Fruit fly (Drosophila melanogaster) whole organism, embryonic: ENCODE measurements around the gene sws.

Experiments
- Asciz ChIP-seq: fragments of 200-800 bp; sonication (Bioruptor generic); optimal IDR thresholded peaks from 2 replicates; lab custom pipeline; 2017; ENCODE audit warnings: missing biosample characterization, mild to moderate bottlenecking, missing genetic modification characterization, missing genetic modification reagents
- CG10543 ChIP-seq: fragments of 200-800 bp; sonication (Bioruptor generic); optimal IDR thresholded peaks from 3 replicates; lab custom pipeline; 2017; ENCODE audit warnings: missing biosample characterization, mild to moderate bottlenecking, missing genetic modification characterization, moderate library complexity
- CG12236 ChIP-seq: fragments of 200-800 bp; sonication (Bioruptor generic); optimal IDR thresholded peaks from 2 replicates; lab custom pipeline; 2016; ENCODE audit warnings: missing biosample characterization, missing genetic modification characterization
- CG13424 ChIP-seq: fragments of 200-800 bp; sonication (Bioruptor generic); optimal IDR thresholded peaks from 2 replicates; lab custom pipeline; 2019; ENCODE audit warnings: missing biosample characterization, mild to moderate bottlenecking, missing genetic modification characterization, moderate library complexity
- CG13894 ChIP-seq: fragments of 200-800 bp; sonication (Bioruptor generic); optimal IDR thresholded peaks from 3 replicates; lab custom pipeline; 2018; ENCODE audit warnings: missing biosample characterization, mild to moderate bottlenecking, missing genetic modification characterization, moderate library complexity
- CG16815 ChIP-seq: fragments of 200-800 bp; sonication (Bioruptor generic); optimal IDR thresholded peaks from 3 replicates; lab custom pipeline; 2017; ENCODE audit warnings: missing biosample characterization, mild to moderate bottlenecking, missing genetic modification characterization
- CG17612 ChIP-seq: fragments of 200-800 bp; sonication (Bioruptor generic); IDR thresholded peaks from 2 replicates; pipeline ENCODE4 v1.3.6; 2022; ENCODE audit warnings: missing biosample characterization, missing genetic modification characterization
- CG18011 ChIP-seq: fragments of 200-800 bp; sonication (Bioruptor generic); optimal IDR thresholded peaks from 2 replicates; lab custom pipeline; 2017; ENCODE audit warnings: missing biosample characterization, missing genetic modification characterization, mild to moderate bottlenecking, moderate library complexity, missing genotype
- CG30431 ChIP-seq: fragments of 200-800 bp; sonication (Bioruptor generic); optimal IDR thresholded peaks from 2 replicates; lab custom pipeline; 2017; ENCODE audit warnings: missing biosample characterization, missing genetic modification characterization
- CG31441 ChIP-seq: fragments of 200-800 bp; sonication (Bioruptor generic); IDR thresholded peaks from 2 replicates; pipeline ENCODE4 v1.3.6; 2022; ENCODE audit warnings: missing biosample characterization, missing genetic modification characterization
- CG34224 ChIP-seq: fragments of 200-800 bp; sonication (Bioruptor generic); IDR thresholded peaks from 3 replicates; pipeline ENCODE4 v1.3.6; 2022; ENCODE audit warnings: missing biosample characterization, missing genetic modification characterization; ENCODE audit not compliant: partially characterized antibody
- CG3847 ChIP-seq: fragments of 200-800 bp; sonication (Bioruptor generic); IDR thresholded peaks from 2 replicates; pipeline ENCODE4 v1.3.6; 2022; ENCODE audit warnings: missing biosample characterization, missing genetic modification characterization
- CG43689 ChIP-seq: fragments of 200-800 bp; sonication (Bioruptor generic); IDR thresholded peaks from 2 replicates; pipeline ENCODE4 v1.3.6; 2022; ENCODE audit warnings: missing biosample characterization, missing genetic modification characterization
- CG4424 ChIP-seq: fragments of 200-800 bp; sonication (Bioruptor generic); optimal IDR thresholded peaks from 3 replicates; lab custom pipeline; 2016; ENCODE audit warnings: missing biosample characterization, missing genetic modification characterization
- CG8388 ChIP-seq: fragments of 200-800 bp; sonication (Bioruptor generic); optimal IDR thresholded peaks from 2 replicates; lab custom pipeline; 2019; ENCODE audit warnings: missing biosample characterization, mild to moderate bottlenecking, missing genetic modification characterization, moderate library complexity
- CG9215 ChIP-seq: fragments of 200-800 bp; sonication (Bioruptor generic); IDR thresholded peaks from 2 replicates; pipeline ENCODE4 v1.3.6; 2022; ENCODE audit warnings: missing biosample characterization, missing genetic modification characterization
- Dek ChIP-seq: fragments of 200-800 bp; sonication (Bioruptor generic); optimal IDR thresholded peaks from 3 replicates; lab custom pipeline; 2019; ENCODE audit warnings: missing biosample characterization, mild to moderate bottlenecking, missing genetic modification characterization, moderate library complexity
- ERR ChIP-seq: fragments of 200-800 bp; sonication (Bioruptor generic); optimal IDR thresholded peaks from 2 replicates; lab custom pipeline; 2016; ENCODE audit warnings: missing biosample characterization, missing genetic modification characterization
- Eip74EF ChIP-seq, 2 experiments: fragments of 200-800 bp in 1 of 2; fragments of >200 bp in 1 of 2; sonication (Bioruptor generic) in 1 of 2; optimal IDR thresholded peaks; 2 replicates each; lab custom pipeline; 2017 to 2019; ENCODE audit warnings: missing biosample characterization in 2 of 2, missing genetic modification characterization in 2 of 2, mild to moderate bottlenecking in 1 of 2, moderate library complexity in 1 of 2
- Fer1 ChIP-seq: fragments of 200-800 bp; sonication (Bioruptor generic); optimal IDR thresholded peaks from 2 replicates; lab custom pipeline; 2017; ENCODE audit warnings: missing biosample characterization, mild to moderate bottlenecking, missing genetic modification characterization
- HLH4C ChIP-seq: fragments of 200-800 bp; sonication (Bioruptor generic); IDR thresholded peaks from 3 replicates; pipeline ENCODE4 v1.3.6; 2022; ENCODE audit warnings: missing biosample characterization, missing genetic modification characterization; ENCODE audit not compliant: partially characterized antibody
- HmgD ChIP-seq: fragments of 200-800 bp; sonication (Bioruptor generic); optimal IDR thresholded peaks from 3 replicates; lab custom pipeline; 2016; ENCODE audit warnings: missing biosample characterization, missing genetic modification characterization
- Hr51 ChIP-seq, 2 experiments: fragments of 200-800 bp; sonication (Bioruptor generic); optimal IDR thresholded peaks; 2 replicates in 1 of 2; 3 replicates in 1 of 2; lab custom pipeline; 2016 to 2018; ENCODE audit warnings: missing biosample characterization in 2 of 2, missing genetic modification characterization in 2 of 2, mild to moderate bottlenecking in 1 of 2, moderate library complexity in 1 of 2
- MTF-1 ChIP-seq: fragments of 200-800 bp; sonication (Bioruptor generic); optimal IDR thresholded peaks from 2 replicates; lab custom pipeline; 2018; ENCODE audit warnings: missing biosample characterization, mild to moderate bottlenecking, missing genetic modification characterization, borderline replicate concordance
- NC2α ChIP-seq: fragments of 200-800 bp; sonication (Bioruptor generic); optimal IDR thresholded peaks from 2 replicates; lab custom pipeline; 2016; ENCODE audit warnings: missing biosample characterization, missing genetic modification characterization
- Nf-YB ChIP-seq: fragments of 200-800 bp; sonication (Bioruptor generic); optimal IDR thresholded peaks from 3 replicates; lab custom pipeline; 2019; ENCODE audit warnings: missing biosample characterization, mild to moderate bottlenecking, missing genetic modification characterization, moderate library complexity
- Sox102F ChIP-seq: fragments of 200-800 bp; sonication (Bioruptor generic); optimal IDR thresholded peaks from 2 replicates; lab custom pipeline; 2018; ENCODE audit warnings: missing biosample characterization, mild to moderate bottlenecking, missing genetic modification characterization, moderate library complexity
- Sry-δ ChIP-seq: fragments of 200-800 bp; sonication (Bioruptor generic); optimal IDR thresholded peaks from 2 replicates; lab custom pipeline; 2016; ENCODE audit warnings: missing biosample characterization, missing genetic modification characterization
- ab ChIP-seq: fragments of 200-800 bp; sonication (Bioruptor generic); optimal IDR thresholded peaks from 2 replicates; lab custom pipeline; 2016; ENCODE audit warnings: missing biosample characterization, missing genetic modification characterization
- al ChIP-seq: fragments of 200-800 bp; sonication (Bioruptor generic); IDR thresholded peaks from 2 replicates; pipeline ENCODE4 v1.3.6; 2022; ENCODE audit warnings: missing biosample characterization, missing genetic modification characterization
- ara ChIP-seq: fragments of 200-800 bp; sonication (Bioruptor generic); IDR thresholded peaks from 2 replicates; pipeline ENCODE4 v1.3.6; 2022; ENCODE audit warnings: missing biosample characterization, missing genetic modification characterization
- ash1 ChIP-seq: fragments of 200-800 bp; sonication (Bioruptor generic); optimal IDR thresholded peaks from 2 replicates; lab custom pipeline; 2018; ENCODE audit warnings: missing biosample characterization, mild to moderate bottlenecking, missing genetic modification characterization
- bbx ChIP-seq: fragments of 200-800 bp; sonication (Bioruptor generic); IDR thresholded peaks from 2 replicates; pipeline ENCODE4 v1.3.6; 2022; ENCODE audit warnings: missing biosample characterization, missing genetic modification characterization; ENCODE audit not compliant: partially characterized antibody
- bowl ChIP-seq: fragments of 200-800 bp; sonication (Bioruptor generic); IDR thresholded peaks from 2 replicates; pipeline ENCODE4 v1.3.6; 2022; ENCODE audit warnings: missing biosample characterization, missing genetic modification characterization
- chinmo ChIP-seq: fragments of 200-800 bp; sonication (Bioruptor generic); IDR thresholded peaks from 4 replicates; pipeline ENCODE4 v1.3.6; 2022; ENCODE audit warnings: missing biosample characterization, missing genetic modification characterization; ENCODE audit not compliant: partially characterized antibody
- ci ChIP-seq: fragments of 200-800 bp; sonication (Bioruptor generic); IDR thresholded peaks from 3 replicates; pipeline ENCODE4 v1.3.6; 2022; ENCODE audit warnings: missing biosample characterization, missing genetic modification characterization
- dan ChIP-seq: fragments of 200-800 bp; sonication (Bioruptor generic); IDR thresholded peaks from 2 replicates; pipeline ENCODE4 v1.3.6; 2022; ENCODE audit warnings: missing biosample characterization, missing genetic modification characterization
- eve ChIP-seq, 2 experiments: fragments of >200 bp; optimal IDR thresholded peaks; 2 replicates each; lab custom pipeline; 2017; ENCODE audit warnings: missing biosample characterization in 2 of 2, missing genetic modification characterization in 2 of 2
- hb ChIP-seq: fragments of 200-800 bp; sonication (Bioruptor generic); IDR thresholded peaks from 3 replicates; pipeline ENCODE4 v1.3.6; 2022; ENCODE audit warnings: missing biosample characterization, missing genetic modification characterization; ENCODE audit not compliant: partially characterized antibody
- pnt ChIP-seq: fragments of 200-800 bp; sonication (Bioruptor generic); optimal IDR thresholded peaks from 3 replicates; lab custom pipeline; 2016; ENCODE audit warnings: missing biosample characterization, missing genetic modification characterization
- prd ChIP-seq, 3 experiments: fragments of >200 bp in 2 of 3; fragments of 200-800 bp in 1 of 3; sonication (Bioruptor generic) in 1 of 3; optimal IDR thresholded peaks in 2 of 3; IDR thresholded peaks in 1 of 3; 2 replicates in 2 of 3; 3 replicates in 1 of 3; pipeline versions ENCODE4 v1.3.6 to Lab custom; 2017 to 2022; ENCODE audit warnings: missing biosample characterization in 1 of 3, missing genetic modification characterization in 1 of 3
- scrt ChIP-seq: fragments of 200-800 bp; sonication (Bioruptor generic); optimal IDR thresholded peaks from 2 replicates; lab custom pipeline; 2018; ENCODE audit warnings: missing biosample characterization, mild to moderate bottlenecking, missing genetic modification characterization, moderate library complexity
- tio ChIP-seq: fragments of 200-800 bp; sonication (Bioruptor generic); optimal IDR thresholded peaks from 2 replicates; lab custom pipeline; 2017; ENCODE audit warnings: missing biosample characterization, missing genetic modification characterization, inconsistent platforms
- unc-4 ChIP-seq: fragments of 200-800 bp; sonication (Bioruptor generic); IDR thresholded peaks from 2 replicates; pipeline ENCODE4 v1.3.6; 2022; ENCODE audit warnings: missing biosample characterization, missing genetic modification characterization; ENCODE audit not compliant: partially characterized antibody
- wdn ChIP-seq: fragments of 200-800 bp; sonication (Bioruptor generic); IDR thresholded peaks from 2 replicates; pipeline ENCODE4 v1.3.6; 2022; ENCODE audit warnings: missing biosample characterization, missing genetic modification characterization
- yki ChIP-seq: fragments of >200 bp; optimal IDR thresholded peaks from 3 replicates; lab custom pipeline; 2018

The sws gene

dm6 chrX:7937588-7938481 lies 30.2 kb downstream of the sws start (continued):
- TF ChIP-seq hb (GFP tag; lab: Robert Waterston, UW) (no peak), bbx (GFP tag; lab: Robert Waterston, UW) (no peak), yki (lab: Kevin White, UChicago) (no peak), tio (GFP tag; lab: Kevin White, UChicago) (peak; percentile 82), CG4424 (GFP tag; lab: Kevin White, UChicago) (peak; percentile 87), NC2α (GFP tag; lab: Kevin White, UChicago) (peak; percentile 78), Fer1 (GFP tag; lab: Kevin White, UChicago) (peak; percentile 64), CG13894 (no peak), chinmo (GFP tag; lab: Robert Waterston, UW) (0 out of 4 replicates have a peak, but pooled peaks have one; percentile 36), Hr51 (GFP tag; optimal IDR thresholded peaks at IDR 0.05; lab: Kevin White, UChicago) (peak; percentile 50 to 82), ci (GFP tag; lab: Robert Waterston, UW) (peak; percentile 59; the same call in 1 of the 3 replicates), CG10543 (GFP tag; lab: Kevin White, UChicago) (peak; percentile 70), CG17612 (GFP tag; lab: Robert Waterston, UW) (no peak), Asciz (peak; percentile 68), CG43689 (GFP tag; lab: Robert Waterston, UW) (no peak), CG18011 (GFP tag; lab: Kevin White, UChicago) (peak; percentile 16), Eip74EF (GFP tag; optimal IDR thresholded peaks at IDR 0.05; lab: Kevin White, UChicago) (peak in 1 of 2 experiments; percentile 75), al (GFP tag; lab: Robert Waterston, UW) (no peak), ash1 (GFP tag; lab: Kevin White, UChicago) (no peak), CG12236 (GFP tag; lab: Kevin White, UChicago) (peak; percentile 64), prd (optimal IDR thresholded peaks at IDR 0.05; lab: Kevin White, UChicago) (no peak), prd (GFP tag; IDR thresholded peaks at IDR 0.05; lab: Robert Waterston, UW) (no peak; the same call in none of the 3 replicates), CG34224 (GFP tag; lab: Robert Waterston, UW) (no peak), Sry-δ (GFP tag; lab: Kevin White, UChicago) (peak; percentile 41), dan (peak; percentile 61), pnt (GFP tag; lab: Kevin White, UChicago) (peak; percentile 86), CG13424 (tag; lab: Kevin White, UChicago) (peak; percentile 87), ab (GFP tag; lab: Kevin White, UChicago) (peak; percentile 59), CG16815 (GFP tag; lab: Kevin White, UChicago) (peak; percentile 87), HLH4C (GFP tag; lab: Robert Waterston, UW) (no peak), wdn (GFP tag; lab: Robert Waterston, UW) (0 out of 2 replicates have a peak, but pooled peaks have one; percentile 36), CG3847 (GFP tag; lab: Robert Waterston, UW) (peak; percentile 38; the same call in 1 of the 2 replicates), CG8388 (peak; percentile 82), CG31441 (GFP tag; lab: Robert Waterston, UW) (peak; percentile 88), ERR (GFP tag; lab: Kevin White, UChicago) (peak; percentile 25), CG30431 (GFP tag; lab: Kevin White, UChicago) (peak; percentile 86), eve (GFP tag; optimal IDR thresholded peaks at IDR 0.05; lab: Kevin White, UChicago) (peak in 1 of 2 experiments; percentile 46), unc-4 (GFP tag; lab: Robert Waterston, UW) (no peak), CG9215 (GFP tag; lab: Robert Waterston, UW) (peak; percentile 36; the same call in 1 of the 2 replicates), Sox102F (GFP tag; lab: Kevin White, UChicago) (peak; percentile 87), scrt (GFP tag; lab: Kevin White, UChicago) (peak; percentile 48), bowl (GFP tag; lab: Robert Waterston, UW) (peak; percentile 31; the same call in 1 of the 2 replicates), MTF-1 (GFP tag; lab: Kevin White, UChicago) (no peak), Nf-YB (GFP tag; lab: Kevin White, UChicago) (peak; percentile 67), ara (peak; percentile 47; the same call in 1 of the 2 replicates), Dek (tag; lab: Kevin White, UChicago) (peak; percentile 23), HmgD (GFP tag; lab: Kevin White, UChicago) (peak; percentile 44)
